Fruit fly (Drosophila melanogaster): ENCODE results near the gene CG6621.

Gene CG6621

dm6 chr3R:10884031-10884677 is 9.2 kb downstream of the CG6621 start (continued):
- TF ChIP-seq CG6254 (GFP tag; optimal IDR thresholded peaks at IDR 0.05) (peak; percentile 44), ems (GFP tag; optimal IDR thresholded peaks at IDR 0.05) (peak; percentile 40), CG18262 (tag; optimal IDR thresholded peaks at IDR 0.05) (peak; percentile 64), fd3F (GFP tag; optimal IDR thresholded peaks at IDR 0.05) (peak; percentile 63), gcm (GFP tag; optimal IDR thresholded peaks at IDR 0.05) (peak; percentile 31), CG8944 (GFP tag; optimal IDR thresholded peaks at IDR 0.05) (no peak), Atf3 (GFP tag; optimal IDR thresholded peaks at IDR 0.05) (no peak), corto (GFP tag; optimal IDR thresholded peaks at IDR 0.05) (no peak), CG7987 (GFP tag; optimal IDR thresholded peaks at IDR 0.05) (peak; percentile 53), bsh (GFP tag; optimal IDR thresholded peaks at IDR 0.05) (peak in 1 of 2 experiments; percentile 29), sc (optimal IDR thresholded peaks at IDR 0.05) (no peak), sc (GFP tag; optimal IDR thresholded peaks at IDR 0.05) (no peak), CG12659 (GFP tag; optimal IDR thresholded peaks at IDR 0.05) (peak; percentile 65), zf30C (GFP tag; optimal IDR thresholded peaks at IDR 0.05) (no peak), dimm (GFP tag; IDR thresholded peaks at IDR 0.05) (no peak), Oaz (GFP tag; IDR thresholded peaks at IDR 0.05) (peak; percentile 58), lbe (GFP tag; optimal IDR thresholded peaks at IDR 0.05) (no peak), CG10431 (GFP tag; optimal IDR thresholded peaks at IDR 0.05) (no peak), slp2 (GFP tag; optimal IDR thresholded peaks at IDR 0.05) (no peak), Drgx (GFP tag; IDR thresholded peaks at IDR 0.05) (peak; percentile 78), CG6854 (GFP tag; optimal IDR thresholded peaks at IDR 0.05) (peak; percentile 64), Mrtf (GFP tag; IDR thresholded peaks at IDR 0.05) (peak; percentile 77; the same call in 2 of the 3 replicates), CG17912 (GFP tag; optimal IDR thresholded peaks at IDR 0.05) (no peak), ab (GFP tag; optimal IDR thresholded peaks at IDR 0.05) (no peak), wek (GFP tag; optimal IDR thresholded peaks at IDR 0.05) (peak; percentile 8), Abd-B (GFP tag; optimal IDR thresholded peaks at IDR 0.05) (peak; percentile 79), CG17361 (GFP tag; IDR thresholded peaks at IDR 0.05) (peak; percentile 69), trh (GFP tag; optimal IDR thresholded peaks at IDR 0.05) (no peak), fru (optimal IDR thresholded peaks at IDR 0.05) (no peak), CG8359 (GFP tag; optimal IDR thresholded peaks at IDR 0.05; ENCODE audit: borderline replicate concordance) (no peak), Deaf1 (tag; optimal IDR thresholded peaks at IDR 0.05) (peak; percentile 46), Fer3 (tag; optimal IDR thresholded peaks at IDR 0.05) (peak; percentile 80), CG4730 (GFP tag; IDR thresholded peaks at IDR 0.05) (peak; percentile 72), CkIIα-i1 (GFP tag; IDR thresholded peaks at IDR 0.05) (peak; percentile 45; the same call in 1 of the 2 replicates), CG14014 (GFP tag; IDR thresholded peaks at IDR 0.05) (peak; percentile 80), aop (GFP tag; IDR thresholded peaks at IDR 0.05) (no peak), Dip2 (GFP tag; IDR thresholded peaks at IDR 0.05) (0 out of 2 replicates have a peak, but pooled peaks have one; percentile 16), CG18764 (GFP tag; optimal IDR thresholded peaks at IDR 0.05) (peak; percentile 45), lab (GFP tag; optimal IDR thresholded peaks at IDR 0.05) (peak; percentile 93), BtbVII (GFP tag; optimal IDR thresholded peaks at IDR 0.05) (peak; percentile 73), CG12236 (GFP tag; optimal IDR thresholded peaks at IDR 0.05) (no peak), Lhr (GFP tag; optimal IDR thresholded peaks at IDR 0.05) (no peak), kah (GFP tag; optimal IDR thresholded peaks at IDR 0.05) (peak; percentile 37), maf-S (GFP tag; optimal IDR thresholded peaks at IDR 0.05) (no peak), CG4282 (GFP tag; optimal IDR thresholded peaks at IDR 0.05) (no peak), Atf6 (GFP tag; IDR thresholded peaks at IDR 0.05) (peak; percentile 76), MESR4 (GFP tag; optimal IDR thresholded peaks at IDR 0.05) (no peak), stc (GFP tag; IDR thresholded peaks at IDR 0.05) (peak; percentile 84), Nf-YA (GFP tag; IDR thresholded peaks at IDR 0.05) (0 out of 2 replicates have a peak, but pooled peaks have one; percentile 32), cad (GFP tag; optimal IDR thresholded peaks at IDR 0.05) (no peak), twi (tag; optimal IDR thresholded peaks at IDR 0.05) (peak; percentile 1)
